Worm (Caenorhabditis elegans) whole organism, L4 larva: ENCODE results near the gene F53A9.1.

Experiments used
- F44E2.7 ChIP-seq: fragments of 200-800 bp; sonication (Bioruptor generic); IDR thresholded peaks from 2 replicates; pipeline ENCODE4 v2.1.2; 2022; ENCODE audit warnings: missing genetic modification characterization, missing compliant biosample characterization
- aha-1 ChIP-seq: fragments of 150-350 bp; peaks from one replicate; lab custom pipeline; 2014; ENCODE audit warnings: missing biosample characterization, missing genetic modification characterization
- ceh-28 ChIP-seq: fragments of 150-350 bp; optimal IDR thresholded peaks from 2 replicates; lab custom pipeline; 2014; ENCODE audit warnings: missing biosample characterization, missing genetic modification reagents, missing genetic modification characterization
- ceh-32 ChIP-seq: sonication (generic microtip); optimal IDR thresholded peaks from 2 replicates; lab custom pipeline; 2016; ENCODE audit warnings: mild to moderate bottlenecking, missing genetic modification characterization, missing compliant biosample characterization; ENCODE audit not compliant: poor library complexity
- ceh-44 ChIP-seq: fragments of 200-800 bp; sonication (Bioruptor generic); IDR thresholded peaks from 2 replicates; pipeline ENCODE4 v1.3.6; 2022; ENCODE audit warnings: missing genetic modification reagents, missing genetic modification characterization, missing compliant biosample characterization
- ceh-82 ChIP-seq: sonication (generic microtip); optimal IDR thresholded peaks from 2 replicates; lab custom pipeline; 2017; ENCODE audit warnings: missing biosample characterization, missing genetic modification characterization
- cey-2 ChIP-seq: sonication (generic microtip); optimal IDR thresholded peaks from 3 replicates; lab custom pipeline; 2017; ENCODE audit warnings: missing genetic modification characterization, mild to moderate bottlenecking, missing compliant biosample characterization, antibody characterized with exemption, borderline replicate concordance; ENCODE audit not compliant: insufficient read depth
- ctbp-1 ChIP-seq: fragments of 200-800 bp; sonication (Bioruptor generic); IDR thresholded peaks from 2 replicates; pipeline ENCODE4 v1.3.6; 2022; ENCODE audit warnings: missing genetic modification reagents, missing genetic modification characterization, missing compliant biosample characterization
- daf-16 ChIP-seq, 3 experiments: sonication (generic microtip); optimal IDR thresholded peaks; 2 replicates each; lab custom pipeline; 2016 to 2017; ENCODE audit warnings: missing genetic modification characterization in 3 of 3, missing genetic modification reagents in 3 of 3, mild to moderate bottlenecking in 2 of 3, missing compliant biosample characterization in 2 of 3, missing biosample characterization in 1 of 3, moderate library complexity in 1 of 3
- dmd-6 ChIP-seq: fragments of 200-800 bp; sonication (Bioruptor generic); IDR thresholded peaks from 2 replicates; pipeline ENCODE4 v1.3.6; 2022; ENCODE audit warnings: missing genetic modification reagents, missing genetic modification characterization, missing compliant biosample characterization
- dve-1 ChIP-seq: sonication (generic microtip); optimal IDR thresholded peaks from 2 replicates; lab custom pipeline; 2017; ENCODE audit warnings: antibody characterized with exemption, mild to moderate bottlenecking, missing genetic modification characterization, missing compliant biosample characterization; ENCODE audit not compliant: insufficient read depth
- hif-1 ChIP-seq, 2 experiments: sonication (generic microtip); optimal IDR thresholded peaks; 2 replicates each; lab custom pipeline; 2016 to 2017; ENCODE audit warnings: missing compliant biosample characterization in 2 of 2, missing genetic modification characterization in 2 of 2, missing genetic modification reagents in 2 of 2, missing genotype in 2 of 2, mild to moderate bottlenecking in 1 of 2
- hlh-30 ChIP-seq: sonication (generic microtip); optimal IDR thresholded peaks from 2 replicates; lab custom pipeline; 2017; ENCODE audit warnings: antibody characterized with exemption, mild to moderate bottlenecking, missing genetic modification characterization, missing compliant biosample characterization; ENCODE audit not compliant: insufficient read depth
- hmg-1.1 ChIP-seq: fragments of 200-800 bp; sonication (Bioruptor generic); IDR thresholded peaks from 2 replicates; pipeline ENCODE4 v1.3.6; 2022; ENCODE audit warnings: missing genetic modification reagents, missing genetic modification characterization, missing compliant biosample characterization
- jun-1 ChIP-seq: fragments of 150-350 bp; optimal IDR thresholded peaks from 2 replicates; lab custom pipeline; 2014; ENCODE audit warnings: missing biosample characterization, missing genetic modification reagents, missing genetic modification characterization
- lin-1 ChIP-seq: fragments of 200-800 bp; sonication (Bioruptor generic); IDR thresholded peaks from 2 replicates; pipeline ENCODE4 v1.3.6; 2022; ENCODE audit warnings: missing genetic modification reagents, missing genetic modification characterization, missing compliant biosample characterization
- madf-5 ChIP-seq, 2 experiments: fragments of 200-800 bp; sonication (Bioruptor generic); IDR thresholded peaks; 2 replicates each; pipeline ENCODE4 v1.3.6; 2022; ENCODE audit warnings: missing compliant biosample characterization in 2 of 2, missing genetic modification characterization in 2 of 2
- madf-9 ChIP-seq: fragments of 200-800 bp; sonication (Bioruptor generic); conservative IDR thresholded peaks from 2 replicates; pipeline ENCODE4 v1.3.6; 2022; ENCODE audit warnings: missing genetic modification reagents, missing genetic modification characterization, missing compliant biosample characterization
- mdl-1 ChIP-seq, 2 experiments: fragments of 150-350 bp in 1 of 2; sonication (generic microtip) in 1 of 2; optimal IDR thresholded peaks; 2 replicates each; lab custom pipeline; 2014 to 2017; ENCODE audit warnings: missing biosample characterization in 2 of 2, missing genetic modification characterization in 2 of 2
- mdt-29 ChIP-seq: fragments of 200-800 bp; sonication (Bioruptor generic); IDR thresholded peaks from 2 replicates; pipeline ENCODE4 v1.3.6; 2022; ENCODE audit warnings: missing genetic modification reagents, missing genetic modification characterization, missing compliant biosample characterization
- mep-1 ChIP-seq: fragments of 150-350 bp; sonication (generic microtip); optimal IDR thresholded peaks from 3 replicates; lab custom pipeline; 2014; ENCODE audit warnings: missing biosample characterization, missing genetic modification characterization
- mxl-3 ChIP-seq: fragments of 200-800 bp; sonication (Bioruptor generic); optimal IDR thresholded peaks from 2 replicates; lab custom pipeline; 2018; ENCODE audit warnings: mild to moderate bottlenecking, missing genetic modification characterization, missing compliant biosample characterization
- nhr-111 ChIP-seq: fragments of 200-800 bp; sonication (Bioruptor generic); optimal IDR thresholded peaks from 2 replicates; lab custom pipeline; 2018; ENCODE audit warnings: mild to moderate bottlenecking, missing genetic modification characterization, missing compliant biosample characterization
- nhr-237 ChIP-seq: sonication (generic microtip); optimal IDR thresholded peaks from 2 replicates; lab custom pipeline; 2017; ENCODE audit warnings: missing biosample characterization, missing genetic modification characterization
- nhr-28 ChIP-seq: fragments of 150-350 bp; optimal IDR thresholded peaks from 2 replicates; lab custom pipeline; 2014; ENCODE audit warnings: missing biosample characterization, missing genetic modification characterization
- nhr-41 ChIP-seq: fragments of 200-800 bp; sonication (Bioruptor generic); IDR thresholded peaks from 2 replicates; pipeline ENCODE4 v1.3.6; 2022; ENCODE audit warnings: missing genetic modification reagents, missing genetic modification characterization, missing compliant biosample characterization
- pha-4 ChIP-seq, 2 experiments: fragments of 150-350 bp in 1 of 2; fragments of 200-800 bp in 1 of 2; sonication (Bioruptor generic) in 1 of 2; IDR thresholded peaks in 1 of 2; optimal IDR thresholded peaks in 1 of 2; 2 replicates each; pipeline versions ENCODE4 v1.3.6 to Lab custom; 2014 to 2022; ENCODE audit warnings: missing genetic modification characterization in 2 of 2, missing genetic modification reagents in 2 of 2, missing biosample characterization in 1 of 2, missing compliant biosample characterization in 1 of 2
- php-3 ChIP-seq: fragments of 200-800 bp; sonication (Bioruptor generic); IDR thresholded peaks from 2 replicates; pipeline ENCODE4 v1.3.6; 2022; ENCODE audit warnings: missing genetic modification reagents, missing genetic modification characterization, missing compliant biosample characterization
- rbr-2 ChIP-seq: sonication (generic microtip); optimal IDR thresholded peaks from 2 replicates; lab custom pipeline; 2016; ENCODE audit warnings: missing genotype, missing genetic modification characterization, missing compliant biosample characterization
- snpc-1.2 ChIP-seq: fragments of 200-800 bp; sonication (Bioruptor generic); IDR thresholded peaks from 2 replicates; pipeline ENCODE4 v1.3.6; 2022; ENCODE audit warnings: missing genetic modification reagents, missing genetic modification characterization, missing compliant biosample characterization
- snpc-4 ChIP-seq: fragments of 150-350 bp; optimal IDR thresholded peaks from 2 replicates; lab custom pipeline; 2014; ENCODE audit warnings: missing biosample characterization, missing genetic modification characterization
- spr-1 ChIP-seq: sonication (generic microtip); optimal IDR thresholded peaks from 2 replicates; lab custom pipeline; 2016; ENCODE audit warnings: mild to moderate bottlenecking, missing genetic modification characterization, missing compliant biosample characterization
- tag-97 ChIP-seq: fragments of 200-800 bp; sonication (Bioruptor generic); IDR thresholded peaks from 2 replicates; pipeline ENCODE4 v1.3.6; 2022; ENCODE audit warnings: missing genetic modification characterization, missing compliant biosample characterization
- tra-1 ChIP-seq: fragments of 200-800 bp; sonication (Bioruptor generic); IDR thresholded peaks from 2 replicates; pipeline ENCODE4 v1.3.6; 2022; ENCODE audit warnings: missing genetic modification reagents, missing genetic modification characterization, missing compliant biosample characterization
- unc-130 ChIP-seq: sonication (generic microtip); optimal IDR thresholded peaks from 2 replicates; lab custom pipeline; 2016; ENCODE audit warnings: missing genetic modification reagents, missing genetic modification characterization, missing compliant biosample characterization
- unc-62 ChIP-seq, 3 experiments: fragments of 150-350 bp in 1 of 3; sonication (generic microtip); optimal IDR thresholded peaks in 2 of 3; peaks in 1 of 3; 1 replicate in 1 of 3; 2 replicates in 2 of 3; lab custom pipeline; 2014 to 2017; ENCODE audit warnings: missing biosample characterization in 3 of 3, missing genetic modification characterization in 3 of 3, missing genetic modification reagents in 3 of 3, missing genotype in 1 of 3

Gene F53A9.1

DNA sequence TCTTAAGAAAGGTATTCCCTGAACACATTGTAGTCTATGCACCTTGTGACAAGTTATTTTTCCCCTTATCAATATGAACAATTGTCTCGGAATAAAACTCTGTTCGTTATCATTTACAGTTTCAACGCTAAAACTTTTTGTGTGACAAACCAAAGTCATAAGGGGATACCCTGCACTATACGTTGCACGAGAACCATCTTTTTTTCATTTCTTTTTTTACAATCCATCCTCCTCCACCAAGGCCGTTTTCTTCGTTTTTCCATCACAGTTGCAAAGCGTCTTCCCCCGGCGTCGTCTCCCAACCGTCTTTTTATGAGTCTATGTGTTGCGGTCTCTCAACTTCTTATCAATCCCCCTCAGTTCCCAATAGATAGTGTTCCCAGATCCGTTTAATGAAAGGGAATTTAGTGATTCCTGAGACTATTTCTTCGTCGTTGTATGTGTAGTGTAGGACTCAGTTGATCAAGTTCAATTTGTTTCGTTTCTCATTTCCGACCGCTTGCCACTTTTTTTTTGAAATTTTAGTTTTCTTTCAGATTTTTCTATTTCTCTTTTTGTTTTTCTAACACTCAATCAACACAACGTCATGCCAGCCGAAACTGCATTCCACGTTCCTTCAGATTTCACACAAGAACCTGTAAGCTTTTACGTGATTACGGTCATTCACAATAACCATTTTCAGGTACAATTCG, 35.2 kb upstream of the F53A9.1 start (continued):
- TF ChIP-seq unc-130 (GFP tag; lab: Kevin White, UChicago) (no peak), tag-97 (GFP tag; lab: Robert Waterston, UW) (no peak), dmd-6 (peak; percentile 95), ceh-32 (tag; lab: Kevin White, UChicago) (no peak), ceh-44 (no peak), tra-1 (GFP tag; lab: Robert Waterston, UW) (peak; percentile 81), mdl-1 (tag; optimal IDR thresholded peaks at IDR 0.05; lab: Kevin White, UChicago) (peak; percentile 63 to 88), spr-1 (no peak), dve-1 (tag; lab: Kevin White, UChicago) (peak; percentile 64), aha-1 (tag; lab: Kevin White, UChicago) (peak; percentile 90), snpc-4 (tag; lab: Kevin White, UChicago) (no peak), F44E2.7 (GFP tag; lab: Robert Waterston, UW) (no peak), hlh-30 (peak; percentile 93), lin-1 (no peak), snpc-1.2 (GFP tag; lab: Robert Waterston, UW) (no peak), nhr-28 (peak; percentile 81), mep-1 (tag; lab: Kevin White, UChicago) (peak; percentile 54), mxl-3 (GFP tag; lab: Kevin White, UChicago) (peak; percentile 23), php-3 (GFP tag; lab: Robert Waterston, UW) (peak; percentile 42; the same call in 1 of the 2 replicates), madf-9 (no peak)

DNA sequence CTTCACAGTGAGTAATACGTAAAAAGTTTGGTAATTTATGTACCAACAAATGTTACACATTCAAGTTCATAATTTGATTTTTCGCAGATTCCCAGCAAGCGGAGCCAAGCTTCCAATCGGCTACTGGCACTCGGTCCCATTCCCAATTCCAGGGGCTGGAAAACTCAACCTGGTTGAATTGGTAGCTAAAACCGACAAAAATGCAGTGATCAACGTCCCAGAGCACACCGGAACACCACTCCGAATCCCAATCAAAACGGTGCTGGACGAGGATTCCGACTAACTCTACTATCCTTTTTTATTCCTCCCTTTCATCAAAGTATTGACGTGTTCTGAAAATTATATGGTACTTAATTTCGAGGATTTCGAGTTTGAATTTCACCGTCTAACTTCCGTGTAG, 34.1 kb upstream of the F53A9.1 start:
- TF ChIP-seq madf-5 (GFP tag; IDR thresholded peaks at IDR 0.05; lab: Robert Waterston, UW) (no peak), unc-62 (GFP tag; optimal IDR thresholded peaks at IDR 0.05 in 1 of 2; lab: Kevin White, UChicago) (peak in 1 of 2 experiments; percentile 96), unc-62 (tag; optimal IDR thresholded peaks at IDR 0.05; lab: Kevin White, UChicago) (no peak), nhr-237 (no peak)

ce11 chrX:8677873-8678272, 33.5 kb upstream of the F53A9.1 start:
- peak; percentile 58 for TF ChIP-seq nhr-28
- TF ChIP-seq unc-62 (GFP tag; optimal IDR thresholded peaks at IDR 0.05 in 1 of 2; lab: Kevin White, UChicago) = peak in 1 of 2 experiments; percentile 37
- no peak for TF ChIP-seq unc-62 (tag; optimal IDR thresholded peaks at IDR 0.05; lab: Kevin White, UChicago)
- TF ChIP-seq pha-4 (GFP tag; IDR thresholded peaks at IDR 0.05; lab: Robert Waterston, UW) = no peak
- TF ChIP-seq pha-4 (tag; optimal IDR thresholded peaks at IDR 0.05; lab: Kevin White, UChicago) = no peak
- TF ChIP-seq ceh-82 = no peak
- no peak for TF ChIP-seq hif-1 (tag; optimal IDR thresholded peaks at IDR 0.05; lab: Kevin White, UChicago)
- no peak for TF ChIP-seq nhr-111 (GFP tag; lab: Kevin White, UChicago)
- no peak for TF ChIP-seq daf-16 (GFP tag; optimal IDR thresholded peaks at IDR 0.05; lab: Kevin White, UChicago)
- TF ChIP-seq daf-16 (tag; optimal IDR thresholded peaks at IDR 0.05; lab: Kevin White, UChicago) = no peak
- TF ChIP-seq ceh-28 (tag; lab: Kevin White, UChicago) = no peak
- TF ChIP-seq hlh-30 = peak; percentile 64
- no peak for TF ChIP-seq mdt-29 (GFP tag; lab: Robert Waterston, UW)
- no peak for TF ChIP-seq php-3 (GFP tag; lab: Robert Waterston, UW)
- no peak for TF ChIP-seq hmg-1.1
- TF ChIP-seq mep-1 (tag; lab: Kevin White, UChicago) = no peak

ce11 chrX:8681600-8681999, 29.8 kb upstream of the F53A9.1 start, which contains the start of gene K09E2.1:
Gene K09E2.1 (plus strand): TSS chrX:8681900.
- TF ChIP-seq nhr-41 (GFP tag; lab: Robert Waterston, UW) (no peak), cey-2 (tag; lab: Kevin White, UChicago) (no peak), tag-97 (GFP tag; lab: Robert Waterston, UW) (no peak), ctbp-1 (GFP tag; lab: Robert Waterston, UW) (no peak), jun-1 (no peak), tra-1 (GFP tag; lab: Robert Waterston, UW) (no peak), rbr-2 (tag; lab: Kevin White, UChicago) (no peak)
- TF ChIP-seq, all 104 proteins: peak for 0
